Fruit fly (Drosophila melanogaster) whole organism, wandering third instar larva: Measurements from ENCODE around the gene CG15005.

Experiments
- Abd-B ChIP-seq: fragments of >200 bp; optimal IDR thresholded peaks from 2 replicates; lab custom pipeline; 2017; ENCODE audit warnings: missing biosample characterization, missing genetic modification characterization
- CG32264 ChIP-seq: fragments of 200-800 bp; sonication (Bioruptor generic); optimal IDR thresholded peaks from 2 replicates; lab custom pipeline; 2016; ENCODE audit warnings: missing biosample characterization, missing genetic modification characterization
- CG9705 ChIP-seq: fragments of 200-800 bp; sonication (Bioruptor generic); optimal IDR thresholded peaks from 2 replicates; lab custom pipeline; 2018; ENCODE audit warnings: missing biosample characterization, mild to moderate bottlenecking, missing genetic modification characterization
- CrebA ChIP-seq: fragments of 200-800 bp; sonication (Bioruptor generic); optimal IDR thresholded peaks from 2 replicates; lab custom pipeline; 2016; ENCODE audit warnings: missing biosample characterization, mild to moderate bottlenecking, missing genetic modification characterization, borderline replicate concordance
- Dfd ChIP-seq: fragments of >200 bp; optimal IDR thresholded peaks from 2 replicates; lab custom pipeline; 2017; ENCODE audit warnings: missing biosample characterization, missing genetic modification characterization
- Dif ChIP-seq: fragments of 200-275, 200-300 bp; sonication (Bioruptor generic); optimal IDR thresholded peaks from 2 replicates; lab custom pipeline; 2018; ENCODE audit warnings: missing biosample characterization, missing genetic modification characterization; ENCODE audit not compliant: partially characterized antibody
- HLH106 ChIP-seq: fragments of 200-800 bp; optimal IDR thresholded peaks from 3 replicates; lab custom pipeline; 2019; ENCODE audit warnings: missing biosample characterization, mild to moderate bottlenecking, missing genetic modification characterization, moderate library complexity
- Hnf4 ChIP-seq: fragments of 200-800 bp; sonication (Bioruptor generic); optimal IDR thresholded peaks from 2 replicates; lab custom pipeline; 2016; ENCODE audit warnings: missing biosample characterization, mild to moderate bottlenecking, missing genetic modification characterization
- Hr78 ChIP-seq: fragments of >200 bp; optimal IDR thresholded peaks from 2 replicates; lab custom pipeline; 2017; ENCODE audit warnings: missing biosample characterization, missing genetic modification characterization
- Hr83 ChIP-seq: fragments of 200-300 bp; sonication (Bioruptor generic); optimal IDR thresholded peaks from 2 replicates; lab custom pipeline; 2016; ENCODE audit warnings: missing biosample characterization, mild to moderate bottlenecking, missing genetic modification characterization, moderate library complexity; ENCODE audit not compliant: poor library complexity, severe bottlenecking
- Myc ChIP-seq: fragments of >200 bp; optimal IDR thresholded peaks from 2 replicates; lab custom pipeline; 2017
- N ChIP-seq: fragments of >200 bp; optimal IDR thresholded peaks from 2 replicates; lab custom pipeline; 2018; ENCODE audit warnings: missing biosample characterization, missing external identifiers, missing genetic modification characterization
- OdsH ChIP-seq: fragments of 200-800 bp; sonication (Bioruptor generic); optimal IDR thresholded peaks from 2 replicates; lab custom pipeline; 2016; ENCODE audit warnings: missing biosample characterization, mild to moderate bottlenecking, missing genetic modification characterization
- Rel ChIP-seq, 2 experiments: fragments of 200-800 bp; sonication (Bioruptor generic) in 1 of 2; optimal IDR thresholded peaks; 2 replicates in 1 of 2; 3 replicates in 1 of 2; lab custom pipeline; 2016 to 2019; ENCODE audit warnings: mild to moderate bottlenecking in 2 of 2, missing biosample characterization in 2 of 2, missing genetic modification characterization in 2 of 2, moderate library complexity in 1 of 2
- Sp1 ChIP-seq: fragments of 200-800 bp; sonication (Bioruptor generic); optimal IDR thresholded peaks from 3 replicates; lab custom pipeline; 2019; ENCODE audit warnings: missing biosample characterization, mild to moderate bottlenecking, missing genetic modification characterization, moderate library complexity
- br ChIP-seq: fragments of 200-800 bp; sonication (Bioruptor generic); optimal IDR thresholded peaks from 2 replicates; lab custom pipeline; 2016; ENCODE audit warnings: missing biosample characterization, missing genetic modification characterization
- brk ChIP-seq: fragments of 200-800 bp; sonication (Bioruptor generic); optimal IDR thresholded peaks from 2 replicates; lab custom pipeline; 2016; ENCODE audit warnings: missing biosample characterization, mild to moderate bottlenecking, missing genetic modification characterization
- dl ChIP-seq, 2 experiments: fragments of 175-275, 200-275 bp in 1 of 2; fragments of 200-275 bp in 1 of 2; sonication (Bioruptor generic); optimal IDR thresholded peaks; lab custom pipeline; 2018; ENCODE audit warnings: mild to moderate bottlenecking in 2 of 2, missing biosample characterization in 2 of 2, missing genetic modification characterization in 2 of 2, moderate library complexity in 2 of 2; ENCODE audit not compliant: partially characterized antibody in 2 of 2, insufficient read depth in 1 of 2
- dmrt93B ChIP-seq: fragments of 200-800 bp; sonication (Bioruptor generic); optimal IDR thresholded peaks from 2 replicates; lab custom pipeline; 2018; ENCODE audit warnings: missing biosample characterization, mild to moderate bottlenecking, missing genetic modification characterization
- foxo ChIP-seq, 2 experiments: fragments of 200-800 bp; sonication (Bioruptor generic); optimal IDR thresholded peaks; 2 replicates in 1 of 2; 3 replicates in 1 of 2; lab custom pipeline; 2016 to 2017; ENCODE audit warnings: missing biosample characterization in 2 of 2, missing genetic modification characterization in 2 of 2
- fru ChIP-seq: fragments of 200-800 bp; sonication (Bioruptor generic); optimal IDR thresholded peaks from 3 replicates; lab custom pipeline; 2016; ENCODE audit warnings: missing biosample characterization, mild to moderate bottlenecking, missing genetic modification characterization
- h ChIP-seq: fragments of 200-800 bp; sonication (Bioruptor generic); optimal IDR thresholded peaks from 3 replicates; lab custom pipeline; 2016; ENCODE audit warnings: missing biosample characterization, mild to moderate bottlenecking, missing genetic modification characterization
- pan ChIP-seq: fragments of >200 bp; optimal IDR thresholded peaks from 2 replicates; lab custom pipeline; 2017
- psq ChIP-seq: fragments of 200-800 bp; sonication (Bioruptor generic); optimal IDR thresholded peaks from 3 replicates; lab custom pipeline; 2017; ENCODE audit warnings: missing biosample characterization, mild to moderate bottlenecking, missing genetic modification characterization, moderate library complexity
- rgr ChIP-seq: fragments of 200-800 bp; sonication (Bioruptor generic); optimal IDR thresholded peaks from 3 replicates; lab custom pipeline; 2016; ENCODE audit warnings: missing biosample characterization, mild to moderate bottlenecking, missing genetic modification characterization
- sage ChIP-seq: fragments of 200-800 bp; sonication (Bioruptor generic); optimal IDR thresholded peaks from 2 replicates; lab custom pipeline; 2016; ENCODE audit warnings: missing biosample characterization, mild to moderate bottlenecking, missing genetic modification characterization
- sv ChIP-seq: fragments of 200-800 bp; sonication (Bioruptor generic); optimal IDR thresholded peaks from 3 replicates; lab custom pipeline; 2016; ENCODE audit warnings: missing biosample characterization, missing genetic modification characterization
- tai ChIP-seq: sonication (Bioruptor generic); optimal IDR thresholded peaks from 2 replicates; lab custom pipeline; 2016; ENCODE audit warnings: missing biosample characterization, missing genetic modification characterization

CG15005 gene

DNA sequence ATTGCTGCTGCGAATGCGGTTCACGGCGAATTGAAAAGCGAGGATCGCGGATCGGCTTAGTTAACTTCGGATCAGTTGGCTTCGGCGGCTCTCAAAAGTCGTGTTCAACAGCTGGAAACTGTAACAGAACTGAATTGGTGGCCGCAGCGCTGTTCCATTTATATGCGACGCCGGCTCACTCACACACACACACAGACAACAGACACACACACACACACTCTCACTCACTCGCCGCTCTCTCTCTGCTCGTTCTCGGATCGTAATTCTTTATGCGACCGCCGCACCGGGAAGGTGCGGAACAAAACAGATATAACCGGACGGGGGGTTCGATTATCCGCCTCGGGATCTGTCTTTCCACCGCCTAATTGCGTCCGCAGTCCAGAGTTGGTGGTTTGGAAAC is 23.0 kb upstream of the CG15005 start, which contains the start of gene CG46460:
TSS of gene CG46460 (minus strand) at position 139 of the 400 bp plus-strand sequence.
- TF ChIP-seq pan (lab: Kevin White, UChicago) = no peak
- peak in 1 of 2 experiments; percentile 47 for TF ChIP-seq foxo (GFP tag; optimal IDR thresholded peaks at IDR 0.05; lab: Kevin White, UChicago)
- TF ChIP-seq N (GFP tag; lab: Kevin White, UChicago) = peak; percentile 33
- peak; percentile 40 for TF ChIP-seq Hnf4
- peak; percentile 13 for TF ChIP-seq dmrt93B (GFP tag; lab: Kevin White, UChicago)
- TF ChIP-seq Abd-B (GFP tag; lab: Kevin White, UChicago) = no peak
- TF ChIP-seq sage (GFP tag; lab: Kevin White, UChicago) = no peak
- TF ChIP-seq dl (GFP tag; optimal IDR thresholded peaks at IDR 0.05; lab: Kevin White, UChicago; ENCODE audit: insufficient read depth in 1 of 2, partially characterized antibody in 2 of 2) = peak in 1 of 2 experiments; percentile 14
- no peak for TF ChIP-seq Rel (GFP tag; optimal IDR thresholded peaks at IDR 0.05; lab: Kevin White, UChicago)
- peak; percentile 58 for TF ChIP-seq Rel (tag; optimal IDR thresholded peaks at IDR 0.05; lab: Kevin White, UChicago)
- no peak for TF ChIP-seq sv (GFP tag; lab: Kevin White, UChicago)
- TF ChIP-seq rgr (GFP tag; lab: Kevin White, UChicago) = peak; percentile 26
- TF ChIP-seq h = peak; percentile 31
- no peak for TF ChIP-seq HLH106 (tag; lab: Kevin White, UChicago)
- TF ChIP-seq Hr83 = peak; percentile 28
- peak; percentile 38 for TF ChIP-seq fru (GFP tag; lab: Kevin White, UChicago)
- TF ChIP-seq Dif (GFP tag; lab: Kevin White, UChicago) = peak; percentile 25

dm6 chr3L:4225647-4226470 is 21.7 kb upstream of the CG15005 start:
- TF ChIP-seq brk (GFP tag; lab: Kevin White, UChicago) = no peak
- no peak for TF ChIP-seq Sp1 (GFP tag; lab: Kevin White, UChicago)
- no peak for TF ChIP-seq br (GFP tag; lab: Kevin White, UChicago)
- TF ChIP-seq Hnf4 = peak; percentile 6
- TF ChIP-seq Rel (GFP tag; optimal IDR thresholded peaks at IDR 0.05; lab: Kevin White, UChicago) = no peak
- peak; percentile 46 for TF ChIP-seq Rel (tag; optimal IDR thresholded peaks at IDR 0.05; lab: Kevin White, UChicago)

dm6 chr3L:4221792-4222191 is 17.7 kb upstream of the CG15005 start:
- TF ChIP-seq CG9705 (GFP tag; lab: Kevin White, UChicago) (no peak), N (GFP tag; lab: Kevin White, UChicago) (no peak), psq (GFP tag; lab: Kevin White, UChicago) (no peak), h (no peak), dmrt93B (GFP tag; lab: Kevin White, UChicago) (no peak)

dm6 chr3L:4221226-4221770 is 17.2 kb upstream of the CG15005 start:
- TF ChIP-seq pan (lab: Kevin White, UChicago) (no peak), tai (GFP tag; lab: Kevin White, UChicago) (no peak), Dfd (GFP tag; lab: Kevin White, UChicago) (no peak), Rel (GFP tag; optimal IDR thresholded peaks at IDR 0.05; lab: Kevin White, UChicago) (no peak), Rel (tag; optimal IDR thresholded peaks at IDR 0.05; lab: Kevin White, UChicago) (peak; percentile 44), Abd-B (GFP tag; lab: Kevin White, UChicago) (no peak)

DNA sequence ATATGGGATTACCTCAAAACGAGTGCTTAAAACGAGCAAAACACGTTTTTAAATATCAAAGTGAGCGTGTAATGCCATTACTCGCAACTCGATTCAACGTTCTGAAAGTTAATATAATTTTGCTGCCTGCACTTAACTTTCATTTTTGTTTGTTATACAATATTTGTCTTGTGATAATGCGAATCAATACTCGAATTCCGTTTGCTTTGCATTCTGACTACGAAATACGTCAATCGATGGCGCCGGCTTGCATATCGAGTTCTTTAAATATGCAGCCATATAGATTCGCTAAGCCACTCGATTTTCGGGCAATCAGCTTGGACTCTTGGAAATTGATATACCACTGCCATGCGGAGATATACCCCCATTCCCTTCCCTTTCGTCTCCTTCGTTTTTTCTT is 16.5 kb upstream of the CG15005 start:
- TF ChIP-seq br (GFP tag; lab: Kevin White, UChicago) = peak; percentile 7
- peak; percentile 56 for TF ChIP-seq rgr (GFP tag; lab: Kevin White, UChicago)
- no peak for TF ChIP-seq tai (GFP tag; lab: Kevin White, UChicago)
- TF ChIP-seq Hnf4 = peak; percentile 40
- peak; percentile 4 for TF ChIP-seq h
- TF ChIP-seq OdsH (GFP tag; lab: Kevin White, UChicago) = peak; percentile 34
- peak; percentile 58 for TF ChIP-seq fru (GFP tag; lab: Kevin White, UChicago)
- TF ChIP-seq Myc (lab: Kevin White, UChicago) = no peak
- TF ChIP-seq CrebA (GFP tag; lab: Kevin White, UChicago) = no peak
- TF ChIP-seq psq (GFP tag; lab: Kevin White, UChicago) = peak; percentile 4
- TF ChIP-seq CG32264 = no peak
- no peak for TF ChIP-seq Hr78
- TF ChIP-seq foxo (GFP tag; optimal IDR thresholded peaks at IDR 0.05; lab: Kevin White, UChicago) = peak in 1 of 2 experiments; percentile 22
- peak; percentile 41 for TF ChIP-seq Hr83
